Worm (Caenorhabditis elegans) whole organism, late embryonic: ENCODE results near the gene erl-1.

ENCODE experiments used
- C38D4.7 ChIP-seq: fragments of 200-800 bp; sonication (Bioruptor generic); optimal IDR thresholded peaks from 2 replicates; lab custom pipeline; 2018; ENCODE audit warnings: mild to moderate bottlenecking, missing genetic modification characterization, moderate library complexity, missing compliant biosample characterization
- F13H6.1 ChIP-seq: sonication (generic microtip); optimal IDR thresholded peaks from 2 replicates; lab custom pipeline; 2016; ENCODE audit warnings: missing genetic modification characterization, missing compliant biosample characterization
- K09A11.1 ChIP-seq: sonication (generic microtip); optimal IDR thresholded peaks from 2 replicates; lab custom pipeline; 2017; ENCODE audit warnings: antibody characterized with exemption, mild to moderate bottlenecking, missing genetic modification characterization, missing compliant biosample characterization; ENCODE audit not compliant: insufficient read depth
- T23F11.4 ChIP-seq: fragments of 200-800 bp; sonication (Bioruptor generic); optimal IDR thresholded peaks from 2 replicates; lab custom pipeline; 2018; ENCODE audit warnings: mild to moderate bottlenecking, missing genetic modification characterization, missing compliant biosample characterization
- ceh-14 ChIP-seq: sonication (generic microtip); optimal IDR thresholded peaks from 2 replicates; lab custom pipeline; 2016; ENCODE audit warnings: missing genotype, missing genetic modification characterization, missing compliant biosample characterization
- ceh-18 ChIP-seq: sonication (generic microtip); optimal IDR thresholded peaks from 2 replicates; lab custom pipeline; 2016; ENCODE audit warnings: missing genetic modification characterization, missing compliant biosample characterization
- ceh-24 ChIP-seq: sonication (generic microtip); optimal IDR thresholded peaks from 2 replicates; lab custom pipeline; 2016; ENCODE audit warnings: mild to moderate bottlenecking, missing genetic modification characterization, missing compliant biosample characterization
- ceh-31 ChIP-seq: sonication (generic microtip); optimal IDR thresholded peaks from 2 replicates; lab custom pipeline; 2016; ENCODE audit warnings: missing genetic modification characterization, missing compliant biosample characterization
- ceh-34 ChIP-seq: sonication (generic microtip); optimal IDR thresholded peaks from 2 replicates; lab custom pipeline; 2016; ENCODE audit warnings: mild to moderate bottlenecking, missing genetic modification characterization, missing compliant biosample characterization
- ceh-48 ChIP-seq: sonication (generic microtip); optimal IDR thresholded peaks from 2 replicates; lab custom pipeline; 2016; ENCODE audit warnings: missing genetic modification characterization, inconsistent platforms, missing compliant biosample characterization
- ceh-6 ChIP-seq: fragments of 200-800 bp; sonication (Bioruptor generic); optimal IDR thresholded peaks from 2 replicates; lab custom pipeline; 2018; ENCODE audit warnings: mild to moderate bottlenecking, missing genetic modification characterization, missing compliant biosample characterization
- dve-1 ChIP-seq: sonication (generic microtip); optimal IDR thresholded peaks from 2 replicates; lab custom pipeline; 2017; ENCODE audit warnings: antibody characterized with exemption, mild to moderate bottlenecking, missing genetic modification characterization, missing compliant biosample characterization
- elt-2 ChIP-seq: sonication (generic microtip); optimal IDR thresholded peaks from 2 replicates; lab custom pipeline; 2016; ENCODE audit warnings: missing genetic modification reagents, missing genetic modification characterization, missing compliant biosample characterization
- fax-1 ChIP-seq: sonication (generic microtip); optimal IDR thresholded peaks from 2 replicates; lab custom pipeline; 2016; ENCODE audit warnings: missing genotype, missing genetic modification characterization, missing compliant biosample characterization
- fkh-10 ChIP-seq: fragments of 150-350 bp; optimal IDR thresholded peaks from 2 replicates; lab custom pipeline; 2014; ENCODE audit warnings: missing biosample characterization, missing genetic modification reagents, missing genetic modification characterization
- hlh-15 ChIP-seq: sonication (generic microtip); optimal IDR thresholded peaks from 2 replicates; lab custom pipeline; 2016; ENCODE audit warnings: missing genetic modification characterization, missing compliant biosample characterization
- hlh-30 ChIP-seq: sonication (generic microtip); optimal IDR thresholded peaks from 2 replicates; lab custom pipeline; 2017; ENCODE audit warnings: antibody characterized with exemption, missing genetic modification characterization, missing compliant biosample characterization; ENCODE audit not compliant: insufficient read depth
- hlh-8 ChIP-seq: sonication (generic microtip); optimal IDR thresholded peaks from 2 replicates; lab custom pipeline; 2016; ENCODE audit warnings: missing genotype, missing genetic modification characterization, missing compliant biosample characterization
- lim-6 ChIP-seq: sonication (generic microtip); optimal IDR thresholded peaks from 2 replicates; lab custom pipeline; 2016; ENCODE audit warnings: missing genetic modification characterization, missing compliant biosample characterization
- lin-11 ChIP-seq: fragments of 200-800 bp; sonication (Bioruptor generic); optimal IDR thresholded peaks from 2 replicates; lab custom pipeline; 2018; ENCODE audit warnings: mild to moderate bottlenecking, missing genetic modification characterization, missing compliant biosample characterization
- madf-2 ChIP-seq: sonication (generic microtip); optimal IDR thresholded peaks from 2 replicates; lab custom pipeline; 2017; ENCODE audit warnings: missing genetic modification characterization, missing compliant biosample characterization
- mec-3 ChIP-seq: sonication (generic microtip); optimal IDR thresholded peaks from 2 replicates; lab custom pipeline; 2016; ENCODE audit warnings: borderline replicate concordance, missing genetic modification characterization, missing compliant biosample characterization
- nfya-1 ChIP-seq: sonication (generic microtip); optimal IDR thresholded peaks from 2 replicates; lab custom pipeline; 2017; ENCODE audit warnings: missing genetic modification characterization, mild to moderate bottlenecking, missing compliant biosample characterization, antibody characterized with exemption, moderate library complexity
- pag-3 ChIP-seq: sonication (generic microtip); optimal IDR thresholded peaks from 2 replicates; lab custom pipeline; 2016; ENCODE audit warnings: missing compliant biosample characterization, missing genetic modification characterization, borderline replicate concordance
- pax-1 ChIP-seq: fragments of 150-350 bp; optimal IDR thresholded peaks from 2 replicates; lab custom pipeline; 2014; ENCODE audit warnings: missing biosample characterization, missing genetic modification characterization
- pha-4 ChIP-seq: fragments of 150-350 bp; optimal IDR thresholded peaks from 2 replicates; lab custom pipeline; 2018; ENCODE audit warnings: missing biosample characterization, missing genetic modification reagents, missing genetic modification characterization
- pqm-1 ChIP-seq: sonication (generic microtip); optimal IDR thresholded peaks from 2 replicates; lab custom pipeline; 2016; ENCODE audit warnings: missing genetic modification characterization, missing compliant biosample characterization
- pros-1 ChIP-seq: fragments of 150-350 bp; optimal IDR thresholded peaks from 2 replicates; lab custom pipeline; 2014; ENCODE audit warnings: missing biosample characterization, missing genetic modification reagents, missing genetic modification characterization
- ref-2 ChIP-seq: sonication (generic microtip); optimal IDR thresholded peaks from 2 replicates; lab custom pipeline; 2016; ENCODE audit warnings: missing genetic modification characterization, missing compliant biosample characterization
- tbx-2 ChIP-seq: sonication (generic microtip); optimal IDR thresholded peaks from 2 replicates; lab custom pipeline; 2016; ENCODE audit warnings: missing genetic modification characterization, missing compliant biosample characterization
- ttx-3 ChIP-seq: sonication (generic microtip); optimal IDR thresholded peaks from 2 replicates; lab custom pipeline; 2016; ENCODE audit warnings: missing genetic modification reagents, missing genetic modification characterization, missing compliant biosample characterization
- unc-42 ChIP-seq: sonication (generic microtip); optimal IDR thresholded peaks from 2 replicates; lab custom pipeline; 2016; ENCODE audit warnings: missing genotype, missing genetic modification characterization, missing compliant biosample characterization
- unc-55 ChIP-seq: sonication (generic microtip); optimal IDR thresholded peaks from 2 replicates; lab custom pipeline; 2017; ENCODE audit warnings: missing biosample characterization, missing genetic modification reagents, missing genetic modification characterization
- unc-86 ChIP-seq: sonication (generic microtip); optimal IDR thresholded peaks from 2 replicates; lab custom pipeline; 2016; ENCODE audit warnings: missing genetic modification characterization, missing compliant biosample characterization
- zip-5 ChIP-seq: sonication (generic microtip); optimal IDR thresholded peaks from 2 replicates; lab custom pipeline; 2016; ENCODE audit warnings: missing genetic modification characterization, missing compliant biosample characterization
- ztf-16 ChIP-seq: sonication (generic microtip); optimal IDR thresholded peaks from 2 replicates; lab custom pipeline; 2017; ENCODE audit warnings: missing genetic modification characterization, missing compliant biosample characterization

erl-1 gene

ce11 chrIV:12268272-12269045 lies 19.3 kb upstream of the erl-1 start, which contains the start of the genes ppm-1.H and rpl-34:
Gene ppm-1.H (minus strand): TSS chrIV:12268322.
Gene rpl-34 (plus strand): TSS chrIV:12268995.
- TF ChIP-seq hlh-15 (tag; lab: Kevin White, UChicago): no peak
- TF ChIP-seq ceh-31: peak; percentile 64
- no peak for TF ChIP-seq F13H6.1 (tag; lab: Kevin White, UChicago)
- TF ChIP-seq ceh-14: no peak
- no peak for TF ChIP-seq lin-11 (tag; lab: Kevin White, UChicago)
- peak; percentile 84 for TF ChIP-seq nfya-1 (tag; lab: Kevin White, UChicago)
- no peak for TF ChIP-seq ceh-6 (GFP tag; lab: Kevin White, UChicago)
- no peak for TF ChIP-seq unc-86
- no peak for TF ChIP-seq lim-6
- TF ChIP-seq tbx-2 (tag; lab: Kevin White, UChicago): peak; percentile 36
- TF ChIP-seq mec-3 (tag; lab: Kevin White, UChicago): no peak
- no peak for TF ChIP-seq dve-1 (tag; lab: Kevin White, UChicago)
- TF ChIP-seq K09A11.1 (tag; lab: Kevin White, UChicago): no peak
- peak; percentile 57 for TF ChIP-seq unc-42 (tag; lab: Kevin White, UChicago)
- TF ChIP-seq ceh-18 (tag; lab: Kevin White, UChicago): peak; percentile 21
- peak; percentile 14 for TF ChIP-seq ttx-3
- peak; percentile 39 for TF ChIP-seq ceh-34 (tag; lab: Kevin White, UChicago)
- peak; percentile 58 for TF ChIP-seq unc-55
- peak; percentile 51 for TF ChIP-seq ceh-48 (tag; lab: Kevin White, UChicago)
- TF ChIP-seq pax-1 (tag; lab: Kevin White, UChicago): peak; percentile 50
- no peak for TF ChIP-seq elt-2
- no peak for TF ChIP-seq ceh-24 (tag; lab: Kevin White, UChicago)
- TF ChIP-seq hlh-30 (tag; lab: Kevin White, UChicago): peak; percentile 33
- TF ChIP-seq C38D4.7: no peak
- peak; percentile 39 for TF ChIP-seq zip-5 (tag; lab: Kevin White, UChicago)
- peak; percentile 34 for TF ChIP-seq hlh-8 (tag; lab: Kevin White, UChicago)
- no peak for TF ChIP-seq ref-2 (tag; lab: Kevin White, UChicago)

DNA sequence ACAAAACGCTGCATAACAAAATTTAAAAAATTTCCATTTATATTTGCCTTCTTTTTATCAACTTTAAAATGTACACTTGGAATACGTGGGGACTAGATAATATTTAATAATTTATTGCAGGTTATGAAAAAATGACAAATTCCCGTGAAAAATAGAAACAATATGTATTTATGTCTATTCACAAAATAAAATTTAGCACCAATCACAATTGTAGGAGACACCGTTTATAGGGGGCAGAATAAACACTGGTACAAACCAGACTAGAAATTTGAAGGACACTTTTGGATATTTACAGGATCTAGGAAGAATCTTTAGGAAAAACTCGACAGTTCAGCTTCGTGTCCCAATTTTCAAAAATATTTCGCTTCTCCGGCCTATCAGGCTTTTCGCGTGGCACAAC lies 17.3 kb upstream of the erl-1 start, which contains the start of gene C42C1.3:
Gene C42C1.3 (minus strand): TSS at position 101 of the 400 bp plus-strand sequence.
- TF ChIP-seq F13H6.1 (tag; lab: Kevin White, UChicago) (no peak), elt-2 (no peak), madf-2 (tag; lab: Kevin White, UChicago) (no peak), ceh-48 (tag; lab: Kevin White, UChicago) (no peak), fkh-10 (GFP tag; lab: Kevin White, UChicago) (no peak), pqm-1 (tag; lab: Kevin White, UChicago) (no peak), ztf-16 (no peak), tbx-2 (tag; lab: Kevin White, UChicago) (no peak), T23F11.4 (GFP tag; lab: Kevin White, UChicago) (no peak), pag-3 (tag; lab: Kevin White, UChicago) (no peak), fax-1 (no peak), pros-1 (tag; lab: Kevin White, UChicago) (no peak)
- TF ChIP-seq, all 69 proteins: peak for 0

ce11 chrIV:12274365-12274764 lies 13.4 kb upstream of the erl-1 start:
- no peak for TF ChIP-seq mec-3 (tag; lab: Kevin White, UChicago)
- no peak for TF ChIP-seq pha-4 (tag; lab: Kevin White, UChicago)
- TF ChIP-seq, all 69 proteins: peak for 0
